Worm (Caenorhabditis elegans) whole organism, L4/young adult: ENCODE results near the gene amt-1.

Experiments
- dao-5 ChIP-seq: sonication (generic microtip); optimal IDR thresholded peaks from 2 replicates; lab custom pipeline; 2016; ENCODE audit warnings: missing genotype, missing genetic modification characterization, moderate library complexity, missing compliant biosample characterization
- him-1 ChIP-seq: sonication (generic microtip); optimal IDR thresholded peaks from 2 replicates; lab custom pipeline; 2016; ENCODE audit warnings: missing genotype, missing genetic modification reagents, missing genetic modification characterization, missing compliant biosample characterization

- no peak for TF ChIP-seq dao-5
- no peak for TF ChIP-seq him-1 (tag; lab: Kevin White, UChicago)
Observed at ce11 chrX:4569276-4569675, 2.0 kb upstream of the amt-1 start.
